Fruit fly (Drosophila melanogaster): ENCODE measurements around the gene CG1647.

DNA sequence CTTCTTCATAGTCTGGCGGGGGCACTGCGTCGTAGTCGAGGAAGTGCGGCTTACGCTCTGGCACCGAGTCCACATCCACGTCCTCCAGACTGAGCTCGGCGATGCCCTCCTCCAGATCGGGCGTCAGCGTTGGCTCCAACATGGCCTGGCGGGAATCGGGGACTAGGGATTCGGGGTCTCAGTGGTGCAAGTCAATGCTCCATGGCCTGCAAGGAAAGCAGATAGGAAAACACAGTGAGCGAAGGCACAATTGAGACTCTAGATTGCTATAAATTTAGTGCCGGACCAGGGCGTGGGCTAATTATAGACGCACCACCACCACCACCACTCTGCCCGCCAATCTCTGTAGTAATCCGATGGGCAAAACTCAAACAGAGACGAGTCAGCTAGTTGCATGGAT is 20.6 kb downstream of the CG1647 start:
- TF ChIP-seq CG8478 (optimal IDR thresholded peaks at IDR 0.05) (no peak), CTCF (optimal IDR thresholded peaks at IDR 0.05) (no peak)

Measured in S2 (cell line).